Worm (Caenorhabditis elegans) whole organism, L4 larva: Measurements from ENCODE around the gene srw-85.

Experiments used
- F44E2.7 ChIP-seq: fragments of 200-800 bp; sonication (Bioruptor generic); IDR thresholded peaks from 2 replicates; pipeline ENCODE4 v2.1.2; 2022; ENCODE audit warnings: missing genetic modification characterization, missing compliant biosample characterization
- T20F7.1 ChIP-seq: fragments of 200-800 bp; sonication (Bioruptor generic); optimal IDR thresholded peaks from 2 replicates; lab custom pipeline; 2018; ENCODE audit warnings: mild to moderate bottlenecking, missing genetic modification characterization, missing compliant biosample characterization
- Y75B8A.6 ChIP-seq: fragments of 200-800 bp; sonication (Bioruptor generic); IDR thresholded peaks from 2 replicates; pipeline ENCODE4 v1.3.6; 2022; ENCODE audit warnings: missing genetic modification reagents, missing genetic modification characterization, missing compliant biosample characterization
- aly-2 ChIP-seq: sonication (generic microtip); optimal IDR thresholded peaks from 2 replicates; lab custom pipeline; 2018; ENCODE audit warnings: missing biosample characterization, missing genetic modification characterization
- ceh-44 ChIP-seq: fragments of 200-800 bp; sonication (Bioruptor generic); IDR thresholded peaks from 2 replicates; pipeline ENCODE4 v1.3.6; 2022; ENCODE audit warnings: missing genetic modification reagents, missing genetic modification characterization, missing compliant biosample characterization
- ctbp-1 ChIP-seq: fragments of 200-800 bp; sonication (Bioruptor generic); IDR thresholded peaks from 2 replicates; pipeline ENCODE4 v1.3.6; 2022; ENCODE audit warnings: missing genetic modification reagents, missing genetic modification characterization, missing compliant biosample characterization
- daf-12 ChIP-seq: fragments of 150-350 bp; optimal IDR thresholded peaks from 2 replicates; lab custom pipeline; 2014; ENCODE audit warnings: missing biosample characterization, missing genetic modification reagents, missing genetic modification characterization
- daf-16 ChIP-seq, 3 experiments: sonication (generic microtip); optimal IDR thresholded peaks; 2 replicates each; lab custom pipeline; 2016 to 2017; ENCODE audit warnings: missing genetic modification characterization in 3 of 3, missing genetic modification reagents in 3 of 3, mild to moderate bottlenecking in 2 of 3, missing compliant biosample characterization in 2 of 3, missing biosample characterization in 1 of 3, moderate library complexity in 1 of 3
- daf-19 ChIP-seq: fragments of 200-800 bp; sonication (Bioruptor generic); conservative IDR thresholded peaks from 2 replicates; pipeline ENCODE4 v1.3.6; 2022; ENCODE audit warnings: missing genetic modification characterization, missing compliant biosample characterization
- dve-1 ChIP-seq: sonication (generic microtip); optimal IDR thresholded peaks from 2 replicates; lab custom pipeline; 2017; ENCODE audit warnings: antibody characterized with exemption, mild to moderate bottlenecking, missing genetic modification characterization, missing compliant biosample characterization; ENCODE audit not compliant: insufficient read depth
- gei-8 ChIP-seq: fragments of 200-800 bp; sonication (Bioruptor generic); optimal IDR thresholded peaks from 2 replicates; lab custom pipeline; 2018; ENCODE audit warnings: mild to moderate bottlenecking, missing genetic modification characterization, missing compliant biosample characterization
- hif-1 ChIP-seq, 2 experiments: sonication (generic microtip); optimal IDR thresholded peaks; 2 replicates each; lab custom pipeline; 2016 to 2017; ENCODE audit warnings: missing compliant biosample characterization in 2 of 2, missing genetic modification characterization in 2 of 2, missing genetic modification reagents in 2 of 2, missing genotype in 2 of 2, mild to moderate bottlenecking in 1 of 2
- hlh-11 ChIP-seq: fragments of 200-800 bp; sonication (Bioruptor generic); optimal IDR thresholded peaks from 2 replicates; lab custom pipeline; 2018; ENCODE audit warnings: mild to moderate bottlenecking, missing genetic modification characterization, missing compliant biosample characterization
- hlh-30 ChIP-seq: sonication (generic microtip); optimal IDR thresholded peaks from 2 replicates; lab custom pipeline; 2017; ENCODE audit warnings: antibody characterized with exemption, mild to moderate bottlenecking, missing genetic modification characterization, missing compliant biosample characterization; ENCODE audit not compliant: insufficient read depth
- madf-5 ChIP-seq, 2 experiments: fragments of 200-800 bp; sonication (Bioruptor generic); IDR thresholded peaks; 2 replicates each; pipeline ENCODE4 v1.3.6; 2022; ENCODE audit warnings: missing compliant biosample characterization in 2 of 2, missing genetic modification characterization in 2 of 2
- mxl-3 ChIP-seq: fragments of 200-800 bp; sonication (Bioruptor generic); optimal IDR thresholded peaks from 2 replicates; lab custom pipeline; 2018; ENCODE audit warnings: mild to moderate bottlenecking, missing genetic modification characterization, missing compliant biosample characterization
- nhr-11 ChIP-seq: fragments of 150-350 bp; optimal IDR thresholded peaks from 2 replicates; lab custom pipeline; 2014; ENCODE audit warnings: missing biosample characterization, missing genetic modification characterization
- nhr-237 ChIP-seq: sonication (generic microtip); optimal IDR thresholded peaks from 2 replicates; lab custom pipeline; 2017; ENCODE audit warnings: missing biosample characterization, missing genetic modification characterization
- nhr-28 ChIP-seq: fragments of 150-350 bp; optimal IDR thresholded peaks from 2 replicates; lab custom pipeline; 2014; ENCODE audit warnings: missing biosample characterization, missing genetic modification characterization
- php-3 ChIP-seq: fragments of 200-800 bp; sonication (Bioruptor generic); IDR thresholded peaks from 2 replicates; pipeline ENCODE4 v1.3.6; 2022; ENCODE audit warnings: missing genetic modification reagents, missing genetic modification characterization, missing compliant biosample characterization
- pqm-1 ChIP-seq: sonication (generic microtip); optimal IDR thresholded peaks from 2 replicates; lab custom pipeline; 2017; ENCODE audit warnings: missing biosample characterization, missing genetic modification characterization
- skn-1 ChIP-seq: fragments of 150-350 bp; optimal IDR thresholded peaks from 2 replicates; lab custom pipeline; 2014; ENCODE audit warnings: missing biosample characterization, missing genetic modification characterization
- spr-3 ChIP-seq: fragments of 200-800 bp; sonication (Bioruptor generic); optimal IDR thresholded peaks from 2 replicates; lab custom pipeline; 2018; ENCODE audit warnings: mild to moderate bottlenecking, missing genetic modification characterization, missing compliant biosample characterization
- tra-1 ChIP-seq: fragments of 200-800 bp; sonication (Bioruptor generic); IDR thresholded peaks from 2 replicates; pipeline ENCODE4 v1.3.6; 2022; ENCODE audit warnings: missing genetic modification reagents, missing genetic modification characterization, missing compliant biosample characterization
- unc-62 ChIP-seq, 3 experiments: fragments of 150-350 bp in 1 of 3; sonication (generic microtip); optimal IDR thresholded peaks in 2 of 3; peaks in 1 of 3; 1 replicate in 1 of 3; 2 replicates in 2 of 3; lab custom pipeline; 2014 to 2017; ENCODE audit warnings: missing biosample characterization in 3 of 3, missing genetic modification characterization in 3 of 3, missing genetic modification reagents in 3 of 3, missing genotype in 1 of 3
- vab-7 ChIP-seq: fragments of 200-800 bp; sonication (Bioruptor generic); IDR thresholded peaks from 2 replicates; pipeline ENCODE4 v1.3.6; 2022; ENCODE audit warnings: missing genetic modification reagents, missing genetic modification characterization, missing compliant biosample characterization
- zag-1 ChIP-seq: fragments of 150-350 bp; optimal IDR thresholded peaks from 2 replicates; lab custom pipeline; 2014; ENCODE audit warnings: missing biosample characterization, missing genetic modification characterization
- zfp-3 ChIP-seq: fragments of 200-800 bp; sonication (Bioruptor generic); conservative IDR thresholded peaks from 2 replicates; pipeline ENCODE4 v1.3.6; 2022; ENCODE audit warnings: missing genetic modification reagents, missing genetic modification characterization, missing compliant biosample characterization
- ztf-7 ChIP-seq: fragments of 150-350 bp; optimal IDR thresholded peaks from 2 replicates; lab custom pipeline; 2014; ENCODE audit warnings: missing biosample characterization, missing genetic modification characterization

Gene srw-85

ce11 chrV:19429605-19430004 lies 1.3 kb downstream of the srw-85 start:
- TF ChIP-seq Y75B8A.6 (0 out of 2 replicates have a peak, but pooled peaks have one; percentile 47), daf-19 (no peak)

- no peak for TF ChIP-seq aly-2
- TF ChIP-seq ztf-7 (tag; lab: Kevin White, UChicago): no peak
- no peak for TF ChIP-seq ceh-44
- no peak for TF ChIP-seq F44E2.7
Observed at ce11 chrV:19428936-19429335, 2.0 kb downstream of the srw-85 start.

ce11 chrV:19428097-19428496 lies 2.8 kb downstream of the srw-85 start:
- TF ChIP-seq zfp-3 (no peak), zag-1 (tag; lab: Kevin White, UChicago) (no peak), unc-62 (GFP tag; optimal IDR thresholded peaks at IDR 0.05 in 1 of 2; lab: Kevin White, UChicago) (peak in 1 of 2 experiments; percentile 61), unc-62 (tag; optimal IDR thresholded peaks at IDR 0.05; lab: Kevin White, UChicago) (no peak), hlh-11 (tag; lab: Kevin White, UChicago) (peak; percentile 11), hlh-30 (tag; lab: Kevin White, UChicago) (peak; percentile 77), hif-1 (tag; optimal IDR thresholded peaks at IDR 0.05; lab: Kevin White, UChicago) (no peak), vab-7 (GFP tag; lab: Robert Waterston, UW) (no peak), madf-5 (GFP tag; IDR thresholded peaks at IDR 0.05; lab: Robert Waterston, UW) (no peak), mxl-3 (GFP tag; lab: Kevin White, UChicago) (peak; percentile 19), nhr-11 (tag; lab: Kevin White, UChicago) (no peak), tra-1 (GFP tag; lab: Robert Waterston, UW) (no peak), spr-3 (GFP tag; lab: Kevin White, UChicago) (no peak), skn-1 (tag; lab: Kevin White, UChicago) (no peak), gei-8 (GFP tag; lab: Kevin White, UChicago) (no peak), daf-16 (GFP tag; optimal IDR thresholded peaks at IDR 0.05; lab: Kevin White, UChicago) (no peak), daf-16 (tag; optimal IDR thresholded peaks at IDR 0.05; lab: Kevin White, UChicago) (no peak)

- TF ChIP-seq T20F7.1 (no peak), ctbp-1 (GFP tag; lab: Robert Waterston, UW) (no peak)
Observed at ce11 chrV:19421131-19421530, 9.8 kb downstream of the srw-85 start, which contains the start of gene C25F9.2. C25F9.2 (plus strand) TSS chrV:19421471.

- TF ChIP-seq nhr-28 (tag; lab: Kevin White, UChicago) (peak; percentile 6), php-3 (GFP tag; lab: Robert Waterston, UW) (peak; percentile 94)
- TF ChIP-seq, all 104 proteins: peak for 2; not testable (repeated sequence) for 102
Observed at ce11 chrV:19419301-19419700, 11.6 kb downstream of the srw-85 start.

ce11 chrV:19417836-19418235 lies 13.1 kb downstream of the srw-85 start, which contains the start of gene C25F9.15:
C25F9.15 (plus strand) TSS chrV:19418136.
- TF ChIP-seq pqm-1 (tag; lab: Kevin White, UChicago) (peak; percentile 34), dve-1 (tag; lab: Kevin White, UChicago) (peak; percentile 30), daf-12 (tag; lab: Kevin White, UChicago) (no peak), ctbp-1 (GFP tag; lab: Robert Waterston, UW) (no peak), nhr-28 (tag; lab: Kevin White, UChicago) (peak; percentile 30), nhr-237 (tag; lab: Kevin White, UChicago) (no peak)
